Fruit fly (Drosophila melanogaster) Kc167 (cell line): Measurements from ENCODE around the gene Dhc1.

Experiments used
- Sin3A ChIP-seq: fragments of >200 bp; optimal IDR thresholded peaks from 2 replicates; lab custom pipeline; 2018; ENCODE audit warnings: missing external identifiers
- h ChIP-seq: fragments of >200 bp; optimal IDR thresholded peaks from 3 replicates; lab custom pipeline; 2018; ENCODE audit warnings: missing external identifiers
- insv ChIP-seq: fragments of >200 bp; optimal IDR thresholded peaks from 3 replicates; lab custom pipeline; 2018; ENCODE audit warnings: missing external identifiers
- psq ChIP-seq: fragments of >200 bp; optimal IDR thresholded peaks from 2 replicates; lab custom pipeline; 2017; ENCODE audit warnings: missing external identifiers
- ttk ChIP-seq: sonication (Bioruptor generic); optimal IDR thresholded peaks from 2 replicates; lab custom pipeline; 2017; ENCODE audit warnings: missing external identifiers

DNA sequence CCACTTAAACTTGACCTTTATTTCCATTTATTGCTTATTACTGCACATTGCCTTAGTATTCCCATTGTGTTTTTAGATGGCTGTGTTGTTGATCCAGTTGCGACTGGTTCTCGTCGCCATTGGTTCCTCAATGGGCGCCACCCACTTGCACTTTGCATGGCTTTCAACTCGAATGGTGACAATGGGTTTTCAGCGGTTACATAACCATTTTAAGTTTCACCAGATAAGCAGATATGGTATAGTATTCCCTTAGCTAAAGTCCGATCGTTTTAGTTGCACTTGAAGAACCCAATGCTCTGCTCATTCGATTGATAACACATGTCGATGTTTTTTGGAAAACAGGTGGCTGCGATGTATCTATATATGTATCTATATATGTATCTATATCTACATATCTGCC, 72.5 kb downstream of the Dhc1 start:
- no peak for TF ChIP-seq psq (lab: Kevin White, UChicago)
- TF ChIP-seq ttk (lab: Kevin White, UChicago), result no peak
- no peak for TF ChIP-seq h (lab: Kevin White, UChicago)
- TF ChIP-seq insv (lab: Kevin White, UChicago), result no peak
- no peak for TF ChIP-seq Sin3A (lab: Kevin White, UChicago)
